Worm (Caenorhabditis elegans) whole organism, mixed stage, embryonic: Measurements from ENCODE around the gene kin-24.
A peak's percentile ranks its signal among the peaks of the same experiment; 100 is the strongest.

ENCODE experiments used
- M03D4.4 ChIP-seq: sonication (generic microtip); optimal IDR thresholded peaks from 2 replicates; lab custom pipeline; 2017; ENCODE audit warnings: mild to moderate bottlenecking, missing genetic modification characterization, missing compliant biosample characterization
- ceh-39 ChIP-seq: fragments of 150-350 bp; optimal IDR thresholded peaks from 2 replicates; lab custom pipeline; 2014; ENCODE audit warnings: missing biosample characterization, missing genetic modification characterization
- ceh-43 ChIP-seq: fragments of 200-800 bp; sonication (Bioruptor generic); optimal IDR thresholded peaks from 2 replicates; lab custom pipeline; 2018; ENCODE audit warnings: mild to moderate bottlenecking, missing genetic modification characterization, moderate library complexity, missing compliant biosample characterization
- ceh-83 ChIP-seq: fragments of 200-800 bp; sonication (Bioruptor generic); optimal IDR thresholded peaks from 2 replicates; lab custom pipeline; 2018; ENCODE audit warnings: mild to moderate bottlenecking, missing genetic modification characterization, missing compliant biosample characterization
- ces-1 ChIP-seq: fragments of 150-350 bp; optimal IDR thresholded peaks from 2 replicates; lab custom pipeline; 2014; ENCODE audit warnings: missing biosample characterization, missing genetic modification reagents, missing genetic modification characterization
- cnd-1 ChIP-seq: fragments of 200-800 bp; sonication (Bioruptor generic); optimal IDR thresholded peaks from 2 replicates; lab custom pipeline; 2018; ENCODE audit warnings: mild to moderate bottlenecking, missing genetic modification characterization, missing compliant biosample characterization
- drap-1 ChIP-seq: fragments of 200-800 bp; sonication (Bioruptor generic); optimal IDR thresholded peaks from 3 replicates; lab custom pipeline; 2018; ENCODE audit warnings: mild to moderate bottlenecking, missing genetic modification characterization, missing compliant biosample characterization
- elt-1 ChIP-seq: sonication (generic microtip); optimal IDR thresholded peaks from 2 replicates; lab custom pipeline; 2017; ENCODE audit warnings: missing genetic modification characterization, mild to moderate bottlenecking, missing compliant biosample characterization, antibody characterized with exemption, moderate library complexity, borderline replicate concordance; ENCODE audit not compliant: insufficient read depth
- elt-3 ChIP-seq: fragments of 150-350 bp; optimal IDR thresholded peaks from 2 replicates; lab custom pipeline; 2014; ENCODE audit warnings: missing biosample characterization, missing genetic modification characterization
- flh-1 ChIP-seq: fragments of 200-800 bp; sonication (Bioruptor generic); optimal IDR thresholded peaks from 2 replicates; lab custom pipeline; 2018; ENCODE audit warnings: mild to moderate bottlenecking, missing genetic modification characterization, moderate library complexity, missing compliant biosample characterization
- ham-2 ChIP-seq: fragments of 200-800 bp; sonication (Bioruptor generic); optimal IDR thresholded peaks from 2 replicates; lab custom pipeline; 2018; ENCODE audit warnings: mild to moderate bottlenecking, missing genetic modification characterization, missing compliant biosample characterization
- lin-13 ChIP-seq: fragments of 150-350 bp; optimal IDR thresholded peaks from 2 replicates; lab custom pipeline; 2014; ENCODE audit warnings: missing biosample characterization, missing genetic modification characterization
- lin-32 ChIP-seq: fragments of 200-800 bp; sonication (Bioruptor generic); optimal IDR thresholded peaks from 2 replicates; lab custom pipeline; 2018; ENCODE audit warnings: mild to moderate bottlenecking, missing genetic modification characterization, missing compliant biosample characterization
- lsy-2 ChIP-seq: fragments of 150-350 bp; optimal IDR thresholded peaks from 2 replicates; lab custom pipeline; 2014; ENCODE audit warnings: missing biosample characterization, missing genetic modification characterization
- mab-5 ChIP-seq: fragments of 150-350 bp; optimal IDR thresholded peaks from 2 replicates; lab custom pipeline; 2014; ENCODE audit warnings: missing biosample characterization, missing genetic modification characterization
- mep-1 ChIP-seq: fragments of 150-350 bp; optimal IDR thresholded peaks from 2 replicates; lab custom pipeline; 2017; ENCODE audit warnings: missing biosample characterization, missing genetic modification reagents, missing genetic modification characterization, inconsistent platforms
- nhr-12 ChIP-seq: fragments of 150-350 bp; optimal IDR thresholded peaks from 2 replicates; lab custom pipeline; 2014; ENCODE audit warnings: missing biosample characterization, missing genetic modification characterization
- nhr-2 ChIP-seq: fragments of 150-350 bp; optimal IDR thresholded peaks from 2 replicates; lab custom pipeline; 2014; ENCODE audit warnings: missing biosample characterization, missing genetic modification characterization
- nhr-237 ChIP-seq: fragments of 150-350 bp; optimal IDR thresholded peaks from 2 replicates; lab custom pipeline; 2014; ENCODE audit warnings: missing biosample characterization, missing genetic modification characterization
- nhr-28 ChIP-seq: fragments of 150-350 bp; optimal IDR thresholded peaks from 2 replicates; lab custom pipeline; 2014; ENCODE audit warnings: missing biosample characterization, missing genetic modification characterization
- nhr-76 ChIP-seq: sonication (generic microtip); optimal IDR thresholded peaks from 2 replicates; lab custom pipeline; 2017; ENCODE audit warnings: missing biosample characterization, missing genetic modification characterization
- pha-4 ChIP-seq: fragments of 150-350 bp; optimal IDR thresholded peaks from 2 replicates; lab custom pipeline; 2018; ENCODE audit warnings: missing biosample characterization, missing genetic modification reagents, missing genetic modification characterization
- sem-2 ChIP-seq: fragments of 200-800 bp; sonication (Bioruptor generic); optimal IDR thresholded peaks from 2 replicates; lab custom pipeline; 2018; ENCODE audit warnings: mild to moderate bottlenecking, missing genetic modification characterization, missing compliant biosample characterization
- sptf-1 ChIP-seq: sonication (generic microtip); optimal IDR thresholded peaks from 2 replicates; lab custom pipeline; 2017; ENCODE audit warnings: mild to moderate bottlenecking, missing genetic modification characterization, moderate library complexity, missing compliant biosample characterization
- tbx-8 ChIP-seq: fragments of 200-800 bp; sonication (Bioruptor generic); optimal IDR thresholded peaks from 2 replicates; lab custom pipeline; 2018; ENCODE audit warnings: mild to moderate bottlenecking, missing genetic modification characterization, moderate library complexity, missing compliant biosample characterization
- unc-120 ChIP-seq: sonication (generic microtip); optimal IDR thresholded peaks from 2 replicates; lab custom pipeline; 2017; ENCODE audit warnings: missing genetic modification characterization, missing compliant biosample characterization; ENCODE audit not compliant: poor library complexity, severe bottlenecking
- unc-62 ChIP-seq: fragments of 150-350 bp; optimal IDR thresholded peaks from 2 replicates; lab custom pipeline; 2014; ENCODE audit warnings: missing biosample characterization, missing genetic modification reagents, missing genetic modification characterization
- zip-8 ChIP-seq: fragments of 150-350 bp; optimal IDR thresholded peaks from 2 replicates; lab custom pipeline; 2014; ENCODE audit warnings: missing biosample characterization, missing genetic modification characterization
- ztf-11 ChIP-seq: fragments of 150-350 bp; optimal IDR thresholded peaks from 2 replicates; lab custom pipeline; 2014; ENCODE audit warnings: missing biosample characterization, missing genetic modification characterization

kin-24 gene

DNA sequence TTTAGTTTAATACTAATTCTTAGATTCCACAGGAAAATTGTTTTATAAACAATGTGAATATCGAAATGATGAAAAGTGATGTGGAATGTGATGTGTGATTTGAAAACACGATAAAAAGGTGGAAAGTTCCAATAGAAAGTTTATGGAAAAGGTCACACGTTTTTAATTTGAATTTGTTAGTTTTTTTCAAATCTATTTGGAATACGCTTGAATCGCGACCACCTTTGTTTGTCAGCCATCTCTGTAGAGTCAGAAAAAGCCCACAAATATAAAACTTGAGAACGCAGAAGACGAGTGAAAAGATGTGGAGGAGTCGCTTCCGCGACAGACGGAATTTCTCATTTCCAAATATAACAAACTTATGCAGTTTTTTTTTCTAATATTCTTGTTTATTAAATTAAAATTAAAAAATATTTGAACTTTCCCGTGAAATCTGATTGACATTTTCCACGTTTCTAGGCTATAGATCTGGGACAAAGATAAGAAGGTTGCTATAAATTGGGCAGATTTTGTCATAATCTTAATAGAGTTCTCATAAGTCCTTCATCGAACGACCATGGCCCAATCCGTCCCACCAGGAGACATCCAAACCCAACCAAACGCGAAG is at the start of gene kin-24, which contains the start of gene msp-56:
Gene kin-24, minus strand, starts transcription at position 101 of the 607 bp plus-strand sequence.
Gene msp-56, plus strand, starts transcription at position 557 of the 607 bp plus-strand sequence.
- TF ChIP-seq sptf-1 (no peak), unc-120 (tag; lab: Kevin White, UChicago) (no peak), ceh-83 (no peak), sem-2 (GFP tag; lab: Kevin White, UChicago) (no peak), ceh-43 (no peak), lsy-2 (tag; lab: Kevin White, UChicago) (no peak), ces-1 (no peak), ceh-39 (tag; lab: Kevin White, UChicago) (no peak), nhr-76 (tag; lab: Kevin White, UChicago) (no peak), pha-4 (tag; lab: Kevin White, UChicago) (no peak), lin-13 (tag; lab: Kevin White, UChicago) (no peak), tbx-8 (no peak)

DNA sequence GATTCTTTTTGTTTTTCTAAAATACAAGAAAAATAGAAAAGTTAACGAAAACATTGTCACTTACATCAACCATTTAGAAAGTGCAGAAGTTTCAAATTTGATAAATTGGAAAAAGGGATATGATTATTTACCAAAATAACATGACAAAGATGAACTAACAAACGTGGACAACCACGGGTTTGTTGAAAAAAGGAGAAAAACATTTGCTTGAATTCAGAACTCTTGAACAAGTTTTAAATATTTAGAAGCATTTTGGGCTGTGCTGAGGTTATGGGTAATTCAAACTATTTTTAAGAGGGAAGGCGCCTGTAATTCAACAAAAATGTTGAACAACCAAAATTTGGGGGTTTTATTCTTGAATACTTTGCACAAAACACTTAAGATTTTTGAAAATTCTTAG is 49.0 kb upstream of the kin-24 start, which contains the start of gene ttbk-3:
Gene ttbk-3, minus strand, starts transcription at position 101 of the 400 bp plus-strand sequence.
- TF ChIP-seq mab-5 (tag; lab: Kevin White, UChicago) (no peak), ces-1 (no peak), ham-2 (GFP tag; lab: Kevin White, UChicago) (no peak), nhr-76 (tag; lab: Kevin White, UChicago) (no peak), elt-3 (tag; lab: Kevin White, UChicago) (no peak), lin-32 (no peak), lin-13 (tag; lab: Kevin White, UChicago) (no peak), nhr-2 (tag; lab: Kevin White, UChicago) (no peak), sptf-1 (no peak), cnd-1 (tag; lab: Kevin White, UChicago) (no peak), flh-1 (no peak), unc-62 (GFP tag; lab: Kevin White, UChicago) (no peak), sem-2 (GFP tag; lab: Kevin White, UChicago) (no peak), M03D4.4 (no peak), elt-1 (no peak), nhr-12 (tag; lab: Kevin White, UChicago) (no peak), ztf-11 (tag; lab: Kevin White, UChicago) (no peak)

DNA sequence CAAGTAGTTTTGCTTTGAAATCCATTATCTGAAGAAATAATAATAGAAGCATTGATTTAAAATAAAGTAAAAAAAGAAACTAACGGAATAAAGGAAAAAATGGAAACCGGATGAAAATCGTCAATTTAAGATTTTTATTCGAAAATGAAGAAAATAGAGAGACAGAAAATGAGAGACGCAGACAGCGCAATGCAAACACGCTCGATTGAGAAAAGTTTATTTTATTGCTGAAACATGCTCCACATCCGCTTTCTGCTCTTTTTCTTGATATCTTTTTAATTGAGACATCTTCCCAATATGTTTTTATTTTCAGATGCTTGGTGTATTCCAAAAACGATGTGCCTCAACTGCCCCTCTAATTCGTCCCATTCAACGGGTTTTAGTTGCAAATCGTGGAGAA is 43.4 kb upstream of the kin-24 start, which contains the start of the genes prp-18 and mccc-1:
Gene prp-18, minus strand, starts transcription at position 127 of the 400 bp plus-strand sequence.
Gene mccc-1, plus strand, starts transcription at position 314 of the 400 bp plus-strand sequence.
- TF ChIP-seq ces-1 (peak; percentile 87), drap-1 (GFP tag; lab: Kevin White, UChicago) (no peak), mep-1 (tag; lab: Kevin White, UChicago) (peak; percentile 46), elt-1 (no peak), pha-4 (tag; lab: Kevin White, UChicago) (peak; percentile 36)
- TF ChIP-seq, all 35 proteins: peak for 3

DNA sequence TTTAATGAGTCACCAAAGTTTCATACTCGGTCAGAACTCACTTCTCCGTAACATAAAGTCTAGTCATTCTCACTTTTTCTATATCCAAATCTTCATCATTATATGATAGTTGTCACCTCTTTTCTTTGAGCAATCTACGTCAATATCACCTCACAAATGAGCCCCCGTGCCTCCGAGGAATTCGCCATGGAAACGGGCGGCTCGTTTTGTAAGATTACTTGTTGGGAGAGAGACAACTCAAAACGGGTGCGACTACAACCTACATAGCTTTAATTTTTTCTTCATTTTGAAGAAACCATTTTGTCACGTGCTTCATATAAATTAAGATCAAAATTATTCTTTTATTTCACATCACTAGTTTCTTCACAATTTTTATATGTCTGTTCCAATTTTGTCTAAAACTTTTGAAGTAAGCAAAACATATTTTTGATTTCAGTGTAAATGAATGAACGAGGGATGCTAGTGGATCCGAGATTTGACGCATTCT is 38.1 kb upstream of the kin-24 start, which contains the start of gene nhr-4:
Gene nhr-4, plus strand, starts transcription at position 437 of the 487 bp plus-strand sequence.
- TF ChIP-seq zip-8 (no peak), mab-5 (tag; lab: Kevin White, UChicago) (no peak), ceh-83 (no peak), lin-13 (tag; lab: Kevin White, UChicago) (no peak), pha-4 (tag; lab: Kevin White, UChicago) (no peak), nhr-28 (tag; lab: Kevin White, UChicago) (no peak), flh-1 (no peak), lin-32 (no peak), ham-2 (GFP tag; lab: Kevin White, UChicago) (no peak)

DNA sequence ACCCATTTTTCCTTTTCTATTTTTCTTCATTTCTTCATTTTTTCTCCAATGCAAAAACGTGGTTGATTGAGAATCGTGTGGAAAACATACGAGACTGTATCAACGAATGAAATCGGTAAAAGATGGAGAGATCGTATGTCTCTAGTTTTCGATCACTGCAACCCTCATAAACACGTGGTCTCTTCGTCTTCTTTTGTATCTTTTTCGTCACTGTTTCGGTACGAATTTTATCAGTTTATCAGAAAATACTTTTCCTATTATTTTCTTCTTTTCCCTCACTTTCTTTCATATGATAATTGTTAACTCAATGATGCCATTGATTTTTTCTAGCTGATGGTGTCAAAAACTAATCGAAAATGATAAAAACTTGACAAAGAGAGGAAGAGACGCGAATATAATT is 34.8 kb upstream of the kin-24 start:
- TF ChIP-seq elt-1, result no peak
- no peak for TF ChIP-seq pha-4 (tag; lab: Kevin White, UChicago)
- TF ChIP-seq nhr-2 (tag; lab: Kevin White, UChicago), result no peak
- TF ChIP-seq lin-32, result no peak
- TF ChIP-seq lsy-2 (tag; lab: Kevin White, UChicago), result no peak
- TF ChIP-seq mab-5 (tag; lab: Kevin White, UChicago), result no peak
- TF ChIP-seq nhr-237 (tag; lab: Kevin White, UChicago), result no peak
